Worm (Caenorhabditis elegans) whole organism, L3 larva: ENCODE data around the gene C36C9.6.

ENCODE experiments used
- R02D3.7 ChIP-seq: fragments of 150-350 bp; optimal IDR thresholded peaks from 2 replicates; lab custom pipeline; 2014; ENCODE audit warnings: missing biosample characterization, missing genetic modification characterization
- ceh-16 ChIP-seq: sonication (generic microtip); optimal IDR thresholded peaks from 2 replicates; lab custom pipeline; 2017; ENCODE audit warnings: missing biosample characterization, missing genetic modification characterization
- ceh-28 ChIP-seq: fragments of 150-350 bp; optimal IDR thresholded peaks from 2 replicates; lab custom pipeline; 2014; ENCODE audit warnings: missing biosample characterization, missing genetic modification reagents, missing genetic modification characterization
- ceh-82 ChIP-seq: fragments of 150-350 bp; optimal IDR thresholded peaks from 2 replicates; lab custom pipeline; 2014; ENCODE audit warnings: missing biosample characterization, missing genetic modification characterization
- ceh-9 ChIP-seq: sonication (generic microtip); optimal IDR thresholded peaks from 2 replicates; lab custom pipeline; 2018; ENCODE audit warnings: missing biosample characterization, missing genetic modification characterization
- daf-12 ChIP-seq: fragments of 150-350 bp; optimal IDR thresholded peaks from 2 replicates; lab custom pipeline; 2014; ENCODE audit warnings: missing biosample characterization, missing genetic modification reagents, missing genetic modification characterization
- egl-27 ChIP-seq: sonication (generic microtip); optimal IDR thresholded peaks from 4 replicates; lab custom pipeline; 2017; ENCODE audit warnings: missing biosample characterization, missing genetic modification reagents, missing genetic modification characterization
- egl-5 ChIP-seq: fragments of 150-350 bp; optimal IDR thresholded peaks from 2 replicates; lab custom pipeline; 2017; ENCODE audit warnings: missing biosample characterization, missing genetic modification reagents, missing genetic modification characterization, inconsistent platforms
- elt-2 ChIP-seq: sonication (generic microtip); optimal IDR thresholded peaks from 2 replicates; lab custom pipeline; 2016; ENCODE audit warnings: missing genetic modification reagents, mild to moderate bottlenecking, missing genetic modification characterization, missing compliant biosample characterization
- eor-1 ChIP-seq, 2 experiments: fragments of 150-350 bp; optimal IDR thresholded peaks; 2 replicates each; lab custom pipeline; 2014 to 2018; ENCODE audit warnings: missing biosample characterization in 2 of 2, missing genetic modification characterization in 2 of 2
- fkh-10 ChIP-seq: sonication (generic microtip); optimal IDR thresholded peaks from 2 replicates; lab custom pipeline; 2017; ENCODE audit warnings: missing biosample characterization, missing genetic modification reagents, missing genetic modification characterization
- fkh-2 ChIP-seq: fragments of 150-350 bp; optimal IDR thresholded peaks from 2 replicates; lab custom pipeline; 2014; ENCODE audit warnings: missing biosample characterization, missing genetic modification reagents, missing genetic modification characterization
- hmg-11 ChIP-seq: sonication (generic microtip); optimal IDR thresholded peaks from 2 replicates; lab custom pipeline; 2016; ENCODE audit warnings: missing genetic modification characterization, missing compliant biosample characterization
- lin-39 ChIP-seq: fragments of 150-350 bp; optimal IDR thresholded peaks from 2 replicates; lab custom pipeline; 2018; ENCODE audit warnings: missing biosample characterization, missing genetic modification reagents, missing genetic modification characterization
- lsy-12 ChIP-seq: sonication (generic microtip); optimal IDR thresholded peaks from 2 replicates; lab custom pipeline; 2016; ENCODE audit warnings: mild to moderate bottlenecking, missing genetic modification characterization, missing compliant biosample characterization
- mml-1 ChIP-seq: fragments of 150-350 bp; sonication (generic microtip); optimal IDR thresholded peaks from 3 replicates; lab custom pipeline; 2014; ENCODE audit warnings: missing biosample characterization, missing genetic modification characterization
- nfya-1 ChIP-seq: sonication (generic microtip); optimal IDR thresholded peaks from 2 replicates; lab custom pipeline; 2017; ENCODE audit warnings: missing genetic modification characterization, mild to moderate bottlenecking, missing compliant biosample characterization, antibody characterized with exemption, moderate library complexity; ENCODE audit not compliant: insufficient read depth
- nhr-11 ChIP-seq: fragments of 150-350 bp; optimal IDR thresholded peaks from 2 replicates; lab custom pipeline; 2014; ENCODE audit warnings: missing biosample characterization, missing genetic modification characterization
- nhr-12 ChIP-seq: fragments of 150-350 bp; optimal IDR thresholded peaks from 2 replicates; lab custom pipeline; 2014; ENCODE audit warnings: missing biosample characterization, missing genetic modification characterization
- nhr-23 ChIP-seq: fragments of 150-350 bp; optimal IDR thresholded peaks from 2 replicates; lab custom pipeline; 2014; ENCODE audit warnings: missing biosample characterization, missing genetic modification reagents, missing genetic modification characterization
- nhr-237 ChIP-seq: fragments of 150-350 bp; optimal IDR thresholded peaks from 2 replicates; lab custom pipeline; 2014; ENCODE audit warnings: missing biosample characterization, missing genetic modification characterization
- nhr-25 ChIP-seq: sonication (generic microtip); optimal IDR thresholded peaks from 2 replicates; lab custom pipeline; 2017; ENCODE audit warnings: missing biosample characterization, missing genetic modification characterization
- nhr-28 ChIP-seq: fragments of 150-350 bp; optimal IDR thresholded peaks from 2 replicates; lab custom pipeline; 2014; ENCODE audit warnings: missing biosample characterization, missing genetic modification characterization
- nhr-43 ChIP-seq: sonication (generic microtip); optimal IDR thresholded peaks from 2 replicates; lab custom pipeline; 2016; ENCODE audit warnings: mild to moderate bottlenecking, missing genetic modification characterization, missing compliant biosample characterization; ENCODE audit not compliant: poor library complexity, severe bottlenecking
- nhr-67 ChIP-seq: fragments of 150-350 bp; optimal IDR thresholded peaks from 2 replicates; lab custom pipeline; 2014; ENCODE audit warnings: missing biosample characterization, missing genetic modification characterization
- nhr-76 ChIP-seq: fragments of 150-350 bp; sonication (generic microtip); optimal IDR thresholded peaks from 5 replicates; lab custom pipeline; 2014; ENCODE audit warnings: missing biosample characterization, missing genetic modification characterization
- nhr-77 ChIP-seq: fragments of 150-350 bp; optimal IDR thresholded peaks from 2 replicates; lab custom pipeline; 2014; ENCODE audit warnings: missing biosample characterization, missing genetic modification characterization
- pha-4 ChIP-seq: fragments of 150-350 bp; optimal IDR thresholded peaks from 2 replicates; lab custom pipeline; 2014; ENCODE audit warnings: missing biosample characterization, missing genetic modification reagents, missing genetic modification characterization
- pqm-1 ChIP-seq: fragments of 150-350 bp; optimal IDR thresholded peaks from 2 replicates; lab custom pipeline; 2017; ENCODE audit warnings: missing biosample characterization, missing genetic modification characterization, inconsistent platforms
- sea-2 ChIP-seq: fragments of 150-350 bp; sonication (generic microtip); optimal IDR thresholded peaks from 4 replicates; lab custom pipeline; 2014; ENCODE audit warnings: missing biosample characterization, missing genetic modification reagents, missing genetic modification characterization
- skn-1 ChIP-seq: fragments of 150-350 bp; optimal IDR thresholded peaks from 2 replicates; lab custom pipeline; 2014; ENCODE audit warnings: missing biosample characterization, missing genetic modification characterization
- tbx-2 ChIP-seq: sonication (generic microtip); optimal IDR thresholded peaks from 2 replicates; lab custom pipeline; 2016; ENCODE audit warnings: mild to moderate bottlenecking, missing genetic modification characterization, missing compliant biosample characterization
- unc-39 ChIP-seq: sonication (generic microtip); optimal IDR thresholded peaks from 4 replicates; lab custom pipeline; 2017; ENCODE audit warnings: missing biosample characterization, missing genetic modification characterization
- unc-62 ChIP-seq: fragments of 150-350 bp; sonication (generic microtip); optimal IDR thresholded peaks from 4 replicates; lab custom pipeline; 2014; ENCODE audit warnings: missing biosample characterization, missing genetic modification reagents, missing genetic modification characterization
- zag-1 ChIP-seq: fragments of 150-350 bp; optimal IDR thresholded peaks from 2 replicates; lab custom pipeline; 2014; ENCODE audit warnings: missing biosample characterization, missing genetic modification characterization
- ztf-11 ChIP-seq: fragments of 150-350 bp; optimal IDR thresholded peaks from 2 replicates; lab custom pipeline; 2014; ENCODE audit warnings: missing biosample characterization, missing genetic modification characterization
- ztf-4 ChIP-seq: fragments of 150-350 bp; optimal IDR thresholded peaks from 2 replicates; lab custom pipeline; 2014; ENCODE audit warnings: missing biosample characterization, missing genetic modification characterization

The C36C9.6 gene

ce11 chrX:1720359-1720758, 29.6 kb upstream of the C36C9.6 start, which contains the start of gene F07G6.8:
F07G6.8 (minus strand) TSS chrX:1720459.
- TF ChIP-seq unc-39 (tag; lab: Kevin White, UChicago) (no peak), nhr-67 (no peak), nhr-23 (tag; lab: Kevin White, UChicago) (no peak), nhr-76 (tag; lab: Kevin White, UChicago) (no peak)

- TF ChIP-seq unc-62 (no peak), nhr-11 (tag; lab: Kevin White, UChicago) (no peak), nhr-23 (tag; lab: Kevin White, UChicago) (no peak), lin-39 (no peak), skn-1 (no peak), ceh-9 (no peak), ztf-11 (tag; lab: Kevin White, UChicago) (no peak), nhr-25 (tag; lab: Kevin White, UChicago) (no peak), pqm-1 (no peak), ztf-4 (no peak)
Measured at ce11 chrX:1718479-1718878, 27.7 kb upstream of the C36C9.6 start, which contains the start of gene fbxa-53. fbxa-53 (minus strand) TSS chrX:1718579.

ce11 chrX:1712538-1712937, 21.7 kb upstream of the C36C9.6 start, which contains the start of gene fbxa-52:
fbxa-52 (minus strand) TSS chrX:1712638.
- TF ChIP-seq nhr-77 (tag; lab: Kevin White, UChicago) (no peak), R02D3.7 (tag; lab: Kevin White, UChicago) (no peak), fkh-10 (GFP tag; lab: Kevin White, UChicago) (no peak), sea-2 (GFP tag; lab: Kevin White, UChicago) (no peak), nhr-12 (tag; lab: Kevin White, UChicago) (no peak), nhr-28 (tag; lab: Kevin White, UChicago) (no peak), nhr-237 (no peak), unc-39 (tag; lab: Kevin White, UChicago) (no peak), elt-2 (tag; lab: Kevin White, UChicago) (no peak), egl-5 (tag; lab: Kevin White, UChicago) (no peak), ceh-16 (tag; lab: Kevin White, UChicago) (no peak), skn-1 (no peak), fkh-2 (tag; lab: Kevin White, UChicago) (no peak), unc-62 (no peak), ceh-82 (tag; lab: Kevin White, UChicago) (no peak), tbx-2 (tag; lab: Kevin White, UChicago) (no peak)

ce11 chrX:1706538-1706937, 15.7 kb upstream of the C36C9.6 start, which contains the start of gene F07G6.5:
F07G6.5 (minus strand) TSS chrX:1706638.
- TF ChIP-seq sea-2 (GFP tag; lab: Kevin White, UChicago) (no peak), nhr-77 (tag; lab: Kevin White, UChicago) (no peak), ceh-82 (tag; lab: Kevin White, UChicago) (no peak), daf-12 (tag; lab: Kevin White, UChicago) (no peak), nhr-43 (tag; lab: Kevin White, UChicago) (no peak), eor-1 (tag; optimal IDR thresholded peaks at IDR 0.05; lab: Kevin White, UChicago) (no peak), ztf-11 (tag; lab: Kevin White, UChicago) (no peak), lsy-12 (tag; lab: Kevin White, UChicago) (no peak), hmg-11 (tag; lab: Kevin White, UChicago) (no peak), nfya-1 (tag; lab: Kevin White, UChicago) (no peak), ceh-9 (no peak), ceh-28 (tag; lab: Kevin White, UChicago) (no peak), nhr-12 (tag; lab: Kevin White, UChicago) (no peak), zag-1 (no peak), fkh-2 (tag; lab: Kevin White, UChicago) (no peak), egl-27 (tag; lab: Kevin White, UChicago) (no peak), nhr-67 (no peak), nhr-237 (no peak)

ce11 chrX:1703840-1704239, 13.0 kb upstream of the C36C9.6 start, which contains the start of gene C36C9.5:
C36C9.5 (minus strand) TSS chrX:1703940.
- TF ChIP-seq nhr-43 (tag; lab: Kevin White, UChicago) = no peak
- TF ChIP-seq ceh-16 (tag; lab: Kevin White, UChicago) = no peak
- TF ChIP-seq nhr-77 (tag; lab: Kevin White, UChicago) = no peak
- TF ChIP-seq nhr-12 (tag; lab: Kevin White, UChicago) = no peak
- no peak for TF ChIP-seq egl-5 (tag; lab: Kevin White, UChicago)
- TF ChIP-seq pqm-1 = no peak
- TF ChIP-seq daf-12 (tag; lab: Kevin White, UChicago) = no peak
- no peak for TF ChIP-seq skn-1
- TF ChIP-seq mml-1 = no peak
- TF ChIP-seq nhr-23 (tag; lab: Kevin White, UChicago) = no peak
- no peak for TF ChIP-seq unc-39 (tag; lab: Kevin White, UChicago)
- TF ChIP-seq sea-2 (GFP tag; lab: Kevin White, UChicago) = no peak
- no peak for TF ChIP-seq hmg-11 (tag; lab: Kevin White, UChicago)
- TF ChIP-seq nhr-11 (tag; lab: Kevin White, UChicago) = no peak
- no peak for TF ChIP-seq lsy-12 (tag; lab: Kevin White, UChicago)
- no peak for TF ChIP-seq ztf-4
- no peak for TF ChIP-seq pha-4 (tag; lab: Kevin White, UChicago)
- TF ChIP-seq fkh-10 (GFP tag; lab: Kevin White, UChicago) = no peak
- TF ChIP-seq fkh-2 (tag; lab: Kevin White, UChicago) = no peak
